Worm (Caenorhabditis elegans): Measurements from ENCODE around the gene mltn-1.

The mltn-1 gene

DNA sequence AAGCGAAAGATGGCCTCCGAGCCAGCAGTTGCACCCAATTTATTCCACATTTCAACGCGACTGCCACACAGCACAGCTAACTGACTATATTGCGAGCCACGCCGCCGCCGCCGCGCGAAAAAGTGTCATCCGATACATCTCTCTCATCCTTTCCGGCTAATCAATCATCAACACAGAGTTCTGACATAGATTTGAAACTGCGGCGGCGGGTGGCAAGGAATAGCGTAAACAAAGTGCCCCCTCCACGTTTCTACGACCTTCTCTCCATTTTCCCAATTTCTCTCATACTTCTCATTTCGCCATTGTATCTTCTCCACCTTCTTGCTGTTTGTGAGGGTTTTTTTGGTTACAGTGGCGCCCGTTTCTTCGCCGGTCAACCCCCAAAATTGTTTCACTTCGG lies 44.3 kb upstream of the mltn-1 start (continued):
- TF ChIP-seq unc-130 (tag; optimal IDR thresholded peaks at IDR 0.05) = peak; percentile 18
- peak in 1 of 2 experiments; percentile 27 for TF ChIP-seq efl-1 (optimal IDR thresholded peaks at IDR 0.05)
- peak; percentile 41 to 94 for TF ChIP-seq efl-1 (GFP tag; optimal IDR thresholded peaks at IDR 0.05 in 1 of 2)
- no peak for TF ChIP-seq sup-37 (GFP tag; optimal IDR thresholded peaks at IDR 0.05)
- TF ChIP-seq swsn-7 (tag; optimal IDR thresholded peaks at IDR 0.05) = peak; percentile 23
- TF ChIP-seq dpl-1 (GFP tag; optimal IDR thresholded peaks at IDR 0.05) = peak in 2 of 3 experiments; percentile 22 to 32
- TF ChIP-seq C04F5.9 (tag; optimal IDR thresholded peaks at IDR 0.05) = no peak
- no peak for TF ChIP-seq tlp-1 (tag; optimal IDR thresholded peaks at IDR 0.05)
- TF ChIP-seq fkh-10 (GFP tag; optimal IDR thresholded peaks at IDR 0.05) = no peak
- no peak for TF ChIP-seq fkh-8 (tag; optimal IDR thresholded peaks at IDR 0.05)
- TF ChIP-seq egl-13 (tag; optimal IDR thresholded peaks at IDR 0.05) = no peak
- TF ChIP-seq nhr-85 (tag) = peak; percentile 74
- no peak for TF ChIP-seq ceh-63 (GFP tag; optimal IDR thresholded peaks at IDR 0.05)
- TF ChIP-seq rnt-1 (tag; optimal IDR thresholded peaks at IDR 0.05) = peak; percentile 41
- TF ChIP-seq vab-15 (tag; optimal IDR thresholded peaks at IDR 0.05) = no peak
- TF ChIP-seq aly-2 (tag; optimal IDR thresholded peaks at IDR 0.05) = no peak
- peak; percentile 65 for TF ChIP-seq pag-3 (tag; optimal IDR thresholded peaks at IDR 0.05; ENCODE audit: borderline replicate concordance, insufficient read depth)
- no peak for TF ChIP-seq isw-1 (GFP tag; IDR thresholded peaks at IDR 0.05)
- no peak for TF ChIP-seq F16B12.6 (tag; optimal IDR thresholded peaks at IDR 0.05)
- no peak for TF ChIP-seq nhr-77 (tag; optimal IDR thresholded peaks at IDR 0.05)
- TF ChIP-seq lin-39 (tag; optimal IDR thresholded peaks at IDR 0.05) = no peak
- TF ChIP-seq mef-2 (tag; optimal IDR thresholded peaks at IDR 0.05) = no peak
- peak; percentile 56 for TF ChIP-seq nhr-71 (tag; optimal IDR thresholded peaks at IDR 0.05)
- no peak for TF ChIP-seq hlh-17 (GFP tag; optimal IDR thresholded peaks at IDR 0.05; ENCODE audit: borderline replicate concordance)
- TF ChIP-seq nhr-19 (GFP tag; conservative IDR thresholded peaks at IDR 0.05) = peak; percentile 25; the same call in 1 of the 2 replicates
- no peak for TF ChIP-seq unc-98 (GFP tag; IDR thresholded peaks at IDR 0.05)
- peak; percentile 25 for TF ChIP-seq tbx-2 (tag; optimal IDR thresholded peaks at IDR 0.05)
- TF ChIP-seq lin-13 (GFP tag; optimal IDR thresholded peaks at IDR 0.05) = no peak
- TF ChIP-seq lin-35 (GFP tag; optimal IDR thresholded peaks at IDR 0.05) = peak; percentile 35 to 41
- no peak for TF ChIP-seq ceh-90 (tag; optimal IDR thresholded peaks at IDR 0.05)
- TF ChIP-seq egl-27 (tag; optimal IDR thresholded peaks at IDR 0.05) = no peak
- no peak for TF ChIP-seq jun-1 (tag; optimal IDR thresholded peaks at IDR 0.05)
- no peak for TF ChIP-seq nhr-11 (tag; optimal IDR thresholded peaks at IDR 0.05)
- TF ChIP-seq hpl-2 (GFP tag; optimal IDR thresholded peaks at IDR 0.05) = no peak
- peak in 1 of 3 experiments; percentile 1 for TF ChIP-seq ceh-82 (tag; optimal IDR thresholded peaks at IDR 0.05)
- TF ChIP-seq pqm-1 (tag; optimal IDR thresholded peaks at IDR 0.05) = no peak
- TF ChIP-seq elt-2 (tag; optimal IDR thresholded peaks at IDR 0.05) = no peak
- TF ChIP-seq grh-1 (GFP tag; IDR thresholded peaks at IDR 0.05) = no peak
- TF ChIP-seq ets-5 (GFP tag; IDR thresholded peaks at IDR 0.05) = no peak
- TF ChIP-seq nhr-47 (tag; optimal IDR thresholded peaks at IDR 0.05) = peak; percentile 5
- no peak for TF ChIP-seq unc-62 (GFP tag; optimal IDR thresholded peaks at IDR 0.05)
- peak in 1 of 2 experiments; percentile 64 for TF ChIP-seq mdl-1 (tag; optimal IDR thresholded peaks at IDR 0.05)
- peak; percentile 25 for TF ChIP-seq irx-1 (tag; optimal IDR thresholded peaks at IDR 0.05)
- TF ChIP-seq hlh-4 (tag; optimal IDR thresholded peaks at IDR 0.05) = no peak
- TF ChIP-seq skn-1 (tag; optimal IDR thresholded peaks at IDR 0.05) = no peak
- TF ChIP-seq ceh-8 (GFP tag; optimal IDR thresholded peaks at IDR 0.05) = no peak
- peak; percentile 5 for TF ChIP-seq snpc-4 (tag; optimal IDR thresholded peaks at IDR 0.05)
- no peak for TF ChIP-seq pax-3 (tag; optimal IDR thresholded peaks at IDR 0.05)
- TF ChIP-seq fkh-4 (tag; optimal IDR thresholded peaks at IDR 0.05; ENCODE audit: borderline replicate concordance) = no peak
- TF ChIP-seq elt-3 (tag; optimal IDR thresholded peaks at IDR 0.05) = peak in 1 of 6 experiments; percentile 27
- TF ChIP-seq nhr-76 (tag; optimal IDR thresholded peaks at IDR 0.05) = no peak
- no peak for TF ChIP-seq aha-1 (tag; optimal IDR thresholded peaks at IDR 0.05)
- no peak for TF ChIP-seq ztf-4 (tag; optimal IDR thresholded peaks at IDR 0.05)
- no peak for TF ChIP-seq nhr-237 (tag; optimal IDR thresholded peaks at IDR 0.05)

All from whole organism, L1 larva.